Fruit fly (Drosophila melanogaster): ENCODE data around the gene CG15412.

dm6 chr2L:3332514-3332913, 43.0 kb downstream of the CG15412 start, which contains the start of gene CG15408:
- TF ChIP-seq CG14655 (GFP tag; optimal IDR thresholded peaks at IDR 0.05) = no peak
- TF ChIP-seq CG34367 (tag; optimal IDR thresholded peaks at IDR 0.05) = no peak
- TF ChIP-seq CG8159 (tag; optimal IDR thresholded peaks at IDR 0.05) = no peak
- no peak for TF ChIP-seq rn (GFP tag; IDR thresholded peaks at IDR 0.05)
- no peak for TF ChIP-seq CG10348 (GFP tag; IDR thresholded peaks at IDR 0.05)

Data from whole organism, pupa.